Fruit fly (Drosophila melanogaster): Measurements from ENCODE around the gene mtSSB.

Gene mtSSB

dm6 chr3R:16241102-16241779, 36.2 kb upstream of the mtSSB start (continued):
- TF ChIP-seq CG7556 (GFP tag; optimal IDR thresholded peaks at IDR 0.05) (no peak), kay (GFP tag; optimal IDR thresholded peaks at IDR 0.05) (peak; percentile 78), Nf-YC (tag; optimal IDR thresholded peaks at IDR 0.05) (peak; percentile 49), CG13424 (tag; optimal IDR thresholded peaks at IDR 0.05) (peak; percentile 54), da (GFP tag; optimal IDR thresholded peaks at IDR 0.05) (peak; percentile 27), abd-A (tag; optimal IDR thresholded peaks at IDR 0.05) (peak; percentile 96), tin (GFP tag; optimal IDR thresholded peaks at IDR 0.05) (peak; percentile 4), Dek (tag; optimal IDR thresholded peaks at IDR 0.05) (peak; percentile 4), dm (GFP tag; optimal IDR thresholded peaks at IDR 0.05) (peak; percentile 68), amos (GFP tag; IDR thresholded peaks at IDR 0.05; ENCODE audit: partially characterized antibody) (no peak), nmo (GFP tag; optimal IDR thresholded peaks at IDR 0.05) (peak; percentile 24), Deaf1 (tag; optimal IDR thresholded peaks at IDR 0.05) (peak; percentile 98), CG12659 (GFP tag; optimal IDR thresholded peaks at IDR 0.05) (peak; percentile 29), Jarid2 (GFP tag; optimal IDR thresholded peaks at IDR 0.05) (peak; percentile 94), lilli (GFP tag; optimal IDR thresholded peaks at IDR 0.05) (peak; percentile 16), CG7963 (GFP tag; IDR thresholded peaks at IDR 0.05; ENCODE audit: partially characterized antibody) (no peak), B-H2 (GFP tag; optimal IDR thresholded peaks at IDR 0.05) (peak; percentile 52), CG8359 (GFP tag; optimal IDR thresholded peaks at IDR 0.05; ENCODE audit: borderline replicate concordance) (peak; percentile 20), Gug (GFP tag; IDR thresholded peaks at IDR 0.05) (peak; percentile 70), Elba2 (GFP tag; optimal IDR thresholded peaks at IDR 0.05) (no peak), ken (GFP tag; IDR thresholded peaks at IDR 0.05) (no peak), nom (GFP tag; optimal IDR thresholded peaks at IDR 0.05) (peak; percentile 61), Fer3 (tag; optimal IDR thresholded peaks at IDR 0.05) (peak; percentile 16), ab (GFP tag; optimal IDR thresholded peaks at IDR 0.05) (peak; percentile 51), CG6272 (GFP tag; IDR thresholded peaks at IDR 0.05) (0 out of 2 replicates have a peak, but pooled peaks have one; percentile 28), cg (GFP tag; optimal IDR thresholded peaks at IDR 0.05) (peak; percentile 99), BtbVII (GFP tag; optimal IDR thresholded peaks at IDR 0.05) (peak; percentile 40), CG17912 (GFP tag; optimal IDR thresholded peaks at IDR 0.05) (peak; percentile 47), CG33213 (GFP tag; optimal IDR thresholded peaks at IDR 0.05) (peak; percentile 8)

dm6 chr3R:16240478-16241101, 35.5 kb upstream of the mtSSB start:
- TF ChIP-seq org-1 (GFP tag; optimal IDR thresholded peaks at IDR 0.05): peak; percentile 29
- TF ChIP-seq unpg (GFP tag; optimal IDR thresholded peaks at IDR 0.05): no peak
- no peak for TF ChIP-seq Mad (GFP tag; optimal IDR thresholded peaks at IDR 0.05)
- TF ChIP-seq rib (GFP tag; IDR thresholded peaks at IDR 0.05): no peak
- TF ChIP-seq HLH4C (GFP tag; IDR thresholded peaks at IDR 0.05; ENCODE audit: partially characterized antibody): no peak
- no peak for TF ChIP-seq CG10321 (GFP tag; IDR thresholded peaks at IDR 0.05)
- TF ChIP-seq vfl (GFP tag; optimal IDR thresholded peaks at IDR 0.05): peak; percentile 22
- TF ChIP-seq CG9727 (GFP tag; optimal IDR thresholded peaks at IDR 0.05): peak; percentile 7
- TF ChIP-seq Ssrp (tag; optimal IDR thresholded peaks at IDR 0.05): peak; percentile 29
- no peak for TF ChIP-seq slp2 (GFP tag; optimal IDR thresholded peaks at IDR 0.05)
- TF ChIP-seq pzg (GFP tag; optimal IDR thresholded peaks at IDR 0.05): no peak
- TF ChIP-seq CG13624 (GFP tag; optimal IDR thresholded peaks at IDR 0.05): peak; percentile 18
- no peak for TF ChIP-seq CG6654 (GFP tag; optimal IDR thresholded peaks at IDR 0.05)
- TF ChIP-seq sug (tag; optimal IDR thresholded peaks at IDR 0.05): no peak
- no peak for TF ChIP-seq Oli (tag; optimal IDR thresholded peaks at IDR 0.05)
- peak; percentile 37 for TF ChIP-seq nom (GFP tag; optimal IDR thresholded peaks at IDR 0.05)
- TF ChIP-seq jumu (GFP tag; optimal IDR thresholded peaks at IDR 0.05): peak; percentile 4
- no peak for TF ChIP-seq Bgb (GFP tag; IDR thresholded peaks at IDR 0.05; ENCODE audit: partially characterized antibody)
- peak; percentile 10 for TF ChIP-seq Bdp1 (GFP tag; optimal IDR thresholded peaks at IDR 0.05)
- TF ChIP-seq CG8290 (GFP tag; optimal IDR thresholded peaks at IDR 0.05): no peak
- peak in 1 of 2 experiments; percentile 35 for TF ChIP-seq CG8290 (tag; optimal IDR thresholded peaks at IDR 0.05)

Data from whole organism, embryonic.